Worm (Caenorhabditis elegans) whole organism, midembryonic: Measurements from ENCODE around the gene F36H12.10.
"Not testable (repeated sequence)": the region's sequence is repeated elsewhere in the genome, so short reads cannot be mapped to it uniquely, and the experiment has no call there.

ENCODE experiments used
- flt-1 ChIP-seq: fragments of 200-800 bp; sonication (Bioruptor generic); IDR thresholded peaks from 2 replicates; pipeline ENCODE4 v1.3.6; 2022; ENCODE audit warnings: missing genetic modification characterization, missing compliant biosample characterization
- klf-2 ChIP-seq: fragments of 200-800 bp; sonication (Bioruptor generic); conservative IDR thresholded peaks from 2 replicates; pipeline ENCODE4 v1.3.6; 2022; ENCODE audit warnings: missing genetic modification reagents, missing genetic modification characterization, missing compliant biosample characterization

ce11 chrIV:5218496-5218895 lies 36.1 kb downstream of the F36H12.10 start, which contains the start of gene nsph-4.2:
- not testable (repeated sequence) for TF ChIP-seq klf-2, flt-1 (GFP tag; lab: Robert Waterston, UW)
